Worm (Caenorhabditis elegans) whole organism, L3 larva: Measurements from ENCODE around the gene ZC15.3.

Experiments used
- ZK546.5 ChIP-seq: sonication (generic microtip); optimal IDR thresholded peaks from 2 replicates; lab custom pipeline; 2017; ENCODE audit warnings: missing biosample characterization, missing genetic modification characterization
- daf-12 ChIP-seq: fragments of 150-350 bp; optimal IDR thresholded peaks from 2 replicates; lab custom pipeline; 2014; ENCODE audit warnings: missing biosample characterization, missing genetic modification reagents, missing genetic modification characterization
- snpc-4 ChIP-seq: fragments of 150-350 bp; optimal IDR thresholded peaks from 2 replicates; lab custom pipeline; 2014; ENCODE audit warnings: missing biosample characterization, missing genetic modification characterization
- unc-62 ChIP-seq: fragments of 150-350 bp; sonication (generic microtip); optimal IDR thresholded peaks from 4 replicates; lab custom pipeline; 2014; ENCODE audit warnings: missing biosample characterization, missing genetic modification reagents, missing genetic modification characterization

DNA sequence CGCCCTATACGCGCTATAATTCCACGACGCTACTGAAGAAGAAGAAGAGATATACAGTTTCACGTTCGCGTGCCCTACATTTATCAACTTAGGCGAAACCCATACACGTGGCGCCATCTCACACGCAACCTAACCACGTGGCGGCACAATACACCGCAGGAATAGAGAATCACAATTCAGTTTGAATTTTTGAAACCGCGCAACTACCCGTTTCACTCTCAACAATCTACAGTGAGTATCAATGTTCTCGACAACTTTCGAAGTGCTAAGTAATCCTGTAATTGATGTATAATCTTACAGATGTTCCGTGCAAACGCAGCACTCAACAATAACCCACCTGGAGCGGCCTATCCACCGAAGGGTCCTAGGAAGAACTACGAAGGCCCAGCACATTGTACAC lies 2.4 kb downstream of the ZC15.3 start, which contains the start of gene ZC15.1:
- no peak for TF ChIP-seq snpc-4
- no peak for TF ChIP-seq daf-12 (tag; lab: Kevin White, UChicago)
- no peak for TF ChIP-seq ZK546.5
- TF ChIP-seq unc-62 (GFP tag; lab: Kevin White, UChicago), result no peak
